Worm (Caenorhabditis elegans): ENCODE results near the gene srz-42.

Gene srz-42

ce11 chrIV:14106274-14106673 lies 22.9 kb upstream of the srz-42 start, which contains the start of gene ins-34 (continued):
- TF ChIP-seq let-607 (tag; optimal IDR thresholded peaks at IDR 0.05): no peak

DNA sequence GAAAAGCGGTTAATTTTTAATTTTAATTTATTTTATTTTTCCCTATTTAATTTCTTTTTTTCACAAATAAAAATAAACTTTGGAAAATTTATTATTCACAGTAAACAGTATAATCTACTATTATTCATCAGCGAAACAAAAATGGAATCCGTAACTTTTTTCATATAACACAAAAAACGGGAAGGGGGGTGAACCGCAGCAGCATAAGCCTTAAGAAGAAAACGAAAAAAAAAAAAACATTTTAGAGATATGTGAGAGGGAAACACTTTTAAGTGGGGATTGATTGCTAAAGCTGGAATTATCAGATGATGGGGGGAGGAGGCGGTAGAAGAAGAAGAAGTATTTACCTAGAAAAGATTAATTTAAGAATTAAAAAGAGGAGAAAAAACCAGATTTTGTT lies 21.5 kb upstream of the srz-42 start:
- TF ChIP-seq die-1 (tag; optimal IDR thresholded peaks at IDR 0.05): no peak
- TF ChIP-seq F55B11.4 (tag; optimal IDR thresholded peaks at IDR 0.05; ENCODE audit: borderline replicate concordance, insufficient read depth): no peak
- peak; percentile 75 for TF ChIP-seq attf-6 (GFP tag; IDR thresholded peaks at IDR 0.05)
- TF ChIP-seq hrde-1 (tag; optimal IDR thresholded peaks at IDR 0.05; ENCODE audit: borderline replicate concordance): peak; percentile 18
- peak; percentile 56 for TF ChIP-seq snpc-4 (GFP tag; optimal IDR thresholded peaks at IDR 0.05)
- TF ChIP-seq snpc-4 (tag; optimal IDR thresholded peaks at IDR 0.05): peak in 2 of 4 experiments; percentile 53 to 84

DNA sequence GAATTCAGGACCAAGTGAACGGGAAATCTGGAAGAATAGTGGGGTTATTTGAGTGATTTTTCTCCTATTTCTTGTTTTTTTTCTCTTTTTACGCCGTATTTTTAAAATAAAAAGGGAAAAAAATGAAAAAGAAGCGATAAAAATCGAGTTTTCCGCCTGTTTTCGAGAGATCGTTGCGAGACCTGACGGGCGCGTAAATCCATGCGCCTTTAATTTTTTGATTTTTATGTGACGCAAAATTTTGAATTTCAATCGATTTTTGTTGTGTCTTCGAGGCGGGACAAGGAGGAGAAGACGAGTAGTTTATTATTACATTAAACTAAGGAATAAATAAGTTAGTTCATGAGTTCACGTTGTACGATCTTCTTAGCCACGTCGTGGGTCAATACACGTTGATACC lies 15.6 kb upstream of the srz-42 start:
- TF ChIP-seq cebp-2 (GFP tag; IDR thresholded peaks at IDR 0.05) (0 out of 2 replicates have a peak, but pooled peaks have one; percentile 25), madf-6 (GFP tag; IDR thresholded peaks at IDR 0.05) (0 out of 2 replicates have a peak, but pooled peaks have one; percentile 17), lin-54 (GFP tag; optimal IDR thresholded peaks at IDR 0.05) (no peak), attf-6 (GFP tag; IDR thresholded peaks at IDR 0.05) (peak; percentile 57; the same call in 1 of the 2 replicates), snpc-1.3 (tag; optimal IDR thresholded peaks at IDR 0.05; ENCODE audit: insufficient read depth) (peak; percentile 51), tbp1 (GFP tag; optimal IDR thresholded peaks at IDR 0.05) (peak; percentile 27), snpc-4 (GFP tag; optimal IDR thresholded peaks at IDR 0.05) (no peak), snpc-4 (tag; optimal IDR thresholded peaks at IDR 0.05) (peak; percentile 22 to 90 (median 37)), F22D6.2 (tag; optimal IDR thresholded peaks at IDR 0.05) (no peak), F33H1.4 (GFP tag; IDR thresholded peaks at IDR 0.05) (peak; percentile 44; the same call in 1 of the 2 replicates)

DNA sequence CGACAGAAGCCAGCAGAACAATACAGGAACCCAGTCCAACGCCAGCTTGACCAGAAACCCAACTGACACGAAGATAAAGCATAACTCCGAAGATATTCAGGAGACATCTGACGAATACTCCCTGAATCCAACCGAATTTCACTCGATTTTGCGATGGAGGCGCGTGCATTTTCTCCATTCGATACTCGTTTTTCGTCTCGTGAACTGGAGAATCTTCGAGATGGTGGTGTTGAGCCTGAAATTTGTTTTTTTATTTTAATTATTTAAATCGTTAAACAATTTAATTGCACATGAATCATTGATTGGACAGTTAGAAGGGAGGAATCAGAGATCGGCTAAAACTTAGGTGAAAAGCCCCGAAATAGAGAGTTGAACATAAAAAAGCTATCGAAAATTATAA lies 14.8 kb upstream of the srz-42 start:
- peak; percentile 79 for TF ChIP-seq attf-6 (GFP tag; IDR thresholded peaks at IDR 0.05)
- TF ChIP-seq nhr-27 (tag; optimal IDR thresholded peaks at IDR 0.05): no peak
- no peak for TF ChIP-seq C06A6.2 (GFP tag; conservative IDR thresholded peaks at IDR 0.05)
- TF ChIP-seq F57A8.1 (GFP tag; optimal IDR thresholded peaks at IDR 0.05): no peak
- TF ChIP-seq rpc-1 (optimal IDR thresholded peaks at IDR 0.05): no peak
- TF ChIP-seq rpc-1 (tag; optimal IDR thresholded peaks at IDR 0.05): no peak
- TF ChIP-seq tbp1 (GFP tag; optimal IDR thresholded peaks at IDR 0.05): peak; percentile 24
- peak; percentile 5 for TF ChIP-seq snpc-4 (GFP tag; optimal IDR thresholded peaks at IDR 0.05)
- peak in 1 of 4 experiments; percentile 60 for TF ChIP-seq snpc-4 (tag; optimal IDR thresholded peaks at IDR 0.05)
- TF ChIP-seq Y53F4B.3 (GFP tag; IDR thresholded peaks at IDR 0.05): no peak
- TF ChIP-seq madf-6 (GFP tag; IDR thresholded peaks at IDR 0.05): peak; percentile 25; the same call in 1 of the 2 replicates

DNA sequence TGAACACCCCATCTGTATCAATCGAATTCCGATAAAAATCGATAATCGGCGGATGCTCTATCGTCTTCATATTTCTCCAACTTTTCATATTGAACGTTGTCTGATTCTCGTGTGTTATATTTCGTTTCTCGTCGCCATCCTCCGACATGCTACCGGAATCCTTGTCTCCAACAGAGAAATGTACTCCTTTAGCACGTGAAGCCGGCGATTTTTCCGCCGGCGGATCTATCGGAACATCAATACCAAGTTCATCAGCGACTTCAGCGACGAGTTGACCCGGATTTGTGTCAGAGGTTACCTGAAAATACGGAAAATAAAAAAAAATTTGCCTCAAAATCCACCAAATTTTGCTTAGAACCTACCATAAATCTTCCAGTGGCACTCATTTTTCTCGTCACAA lies 14.1 kb upstream of the srz-42 start:
- TF ChIP-seq ceh-91 (GFP tag; IDR thresholded peaks at IDR 0.05) (no peak), mes-4 (tag; optimal IDR thresholded peaks at IDR 0.05) (no peak), attf-6 (GFP tag; IDR thresholded peaks at IDR 0.05) (peak; percentile 73), hsf-1 (GFP tag; IDR thresholded peaks at IDR 0.05) (no peak), ceh-58 (GFP tag; IDR thresholded peaks at IDR 0.05) (no peak), madf-6 (GFP tag; IDR thresholded peaks at IDR 0.05) (peak; percentile 27; the same call in 1 of the 2 replicates), nfya-1 (tag; optimal IDR thresholded peaks at IDR 0.05; ENCODE audit: borderline replicate concordance, insufficient read depth) (no peak), madf-3 (GFP tag; IDR thresholded peaks at IDR 0.05) (no peak)

ce11 chrIV:14115556-14115955 lies 13.6 kb upstream of the srz-42 start:
- TF ChIP-seq attf-3 (GFP tag; conservative IDR thresholded peaks at IDR 0.05) (no peak), B0019.2 (GFP tag; conservative IDR thresholded peaks at IDR 0.05) (no peak), ccch-3 (GFP tag; optimal IDR thresholded peaks at IDR 0.05) (no peak), mxl-1 (tag; optimal IDR thresholded peaks at IDR 0.05) (no peak), fkh-3 (tag; optimal IDR thresholded peaks at IDR 0.05) (no peak), Y53F4B.3 (GFP tag; IDR thresholded peaks at IDR 0.05) (no peak), hsf-1 (GFP tag; IDR thresholded peaks at IDR 0.05) (peak; percentile 93), D2030.7 (GFP tag; IDR thresholded peaks at IDR 0.05) (peak; percentile 44), cebp-2 (GFP tag; IDR thresholded peaks at IDR 0.05) (no peak), rpc-1 (optimal IDR thresholded peaks at IDR 0.05) (no peak), rpc-1 (tag; optimal IDR thresholded peaks at IDR 0.05) (no peak), akir-1 (GFP tag; optimal IDR thresholded peaks at IDR 0.05) (no peak), attf-5 (GFP tag; optimal IDR thresholded peaks at IDR 0.05) (no peak), C17E4.6 (GFP tag; IDR thresholded peaks at IDR 0.05) (no peak), aptf-2 (GFP tag; conservative IDR thresholded peaks at IDR 0.05) (no peak), egl-18 (GFP tag; IDR thresholded peaks at IDR 0.05) (no peak), hmg-1.2 (GFP tag; IDR thresholded peaks at IDR 0.05) (no peak), nhr-90 (tag; optimal IDR thresholded peaks at IDR 0.05) (no peak)
